Fruit fly (Drosophila melanogaster): ENCODE results near the gene NetA.

NetA gene

dm6 chrX:14633168-14633567 lies 20.6 kb downstream of the NetA start (continued):
- TF ChIP-seq Adf1 (GFP tag; IDR thresholded peaks at IDR 0.05), result no peak
- TF ChIP-seq CG7372 (GFP tag; IDR thresholded peaks at IDR 0.05), result no peak
- TF ChIP-seq slou (GFP tag; optimal IDR thresholded peaks at IDR 0.05), result no peak
- TF ChIP-seq E2f1 (GFP tag; IDR thresholded peaks at IDR 0.05), result no peak
- TF ChIP-seq CG17186 (GFP tag; optimal IDR thresholded peaks at IDR 0.05), result no peak
- no peak for TF ChIP-seq ro (GFP tag; IDR thresholded peaks at IDR 0.05)
- no peak for TF ChIP-seq CG14050 (GFP tag; IDR thresholded peaks at IDR 0.05)
- TF ChIP-seq kni (GFP tag; optimal IDR thresholded peaks at IDR 0.05), result no peak
- no peak for TF ChIP-seq B-H1 (GFP tag; IDR thresholded peaks at IDR 0.05)
- 0 out of 3 replicates have a peak, but pooled peaks have one; percentile 22 for TF ChIP-seq so (GFP tag; IDR thresholded peaks at IDR 0.05)
- TF ChIP-seq mld (GFP tag; IDR thresholded peaks at IDR 0.05; ENCODE audit: partially characterized antibody), result no peak
- TF ChIP-seq CG3065 (GFP tag; optimal IDR thresholded peaks at IDR 0.05), result no peak
- TF ChIP-seq sens-2 (GFP tag; IDR thresholded peaks at IDR 0.05), result peak; percentile 51; the same call in 1 of the 2 replicates
- TF ChIP-seq CG10543 (GFP tag; optimal IDR thresholded peaks at IDR 0.05), result no peak
- peak; percentile 45 for TF ChIP-seq CG17385 (GFP tag; optimal IDR thresholded peaks at IDR 0.05)
- peak; percentile 65 for TF ChIP-seq CG2678 (tag; optimal IDR thresholded peaks at IDR 0.05)
- TF ChIP-seq al (GFP tag; IDR thresholded peaks at IDR 0.05), result no peak
- no peak for TF ChIP-seq grn (GFP tag; optimal IDR thresholded peaks at IDR 0.05)
- no peak for TF ChIP-seq nerfin-2 (GFP tag; IDR thresholded peaks at IDR 0.05; ENCODE audit: partially characterized antibody)
- TF ChIP-seq mirr (GFP tag; optimal IDR thresholded peaks at IDR 0.05), result no peak
- peak; percentile 70 for TF ChIP-seq CG10959 (GFP tag; IDR thresholded peaks at IDR 0.05)
- peak; percentile 61 for TF ChIP-seq CG12391 (tag; optimal IDR thresholded peaks at IDR 0.05)
- TF ChIP-seq CG10267 (tag; optimal IDR thresholded peaks at IDR 0.05), result peak; percentile 54
- TF ChIP-seq CG18011 (GFP tag; optimal IDR thresholded peaks at IDR 0.05), result no peak
- TF ChIP-seq Nf-YA (GFP tag; IDR thresholded peaks at IDR 0.05), result peak; percentile 49; the same call in 1 of the 2 replicates
- TF ChIP-seq cad (GFP tag; optimal IDR thresholded peaks at IDR 0.05), result no peak
- peak; percentile 93 for TF ChIP-seq Ets65A (GFP tag)
- no peak for TF ChIP-seq fd102C (GFP tag; optimal IDR thresholded peaks at IDR 0.05)
- peak; percentile 35 for TF ChIP-seq CG2120 (GFP tag; optimal IDR thresholded peaks at IDR 0.05)
- TF ChIP-seq ato (GFP tag; IDR thresholded peaks at IDR 0.05; ENCODE audit: partially characterized antibody), result no peak
- peak; percentile 3 for TF ChIP-seq CTCF (GFP tag; optimal IDR thresholded peaks at IDR 0.05)
- no peak for TF ChIP-seq unc-4 (GFP tag; IDR thresholded peaks at IDR 0.05; ENCODE audit: partially characterized antibody)
- no peak for TF ChIP-seq CG16779 (GFP tag; IDR thresholded peaks at IDR 0.05)
- TF ChIP-seq wdn (GFP tag; IDR thresholded peaks at IDR 0.05), result no peak
- TF ChIP-seq wor (GFP tag; IDR thresholded peaks at IDR 0.05), result peak; percentile 32; the same call in 1 of the 2 replicates
- TF ChIP-seq croc (GFP tag; conservative IDR thresholded peaks at IDR 0.05), result peak; percentile 54
- TF ChIP-seq CG13287 (GFP tag; IDR thresholded peaks at IDR 0.05; ENCODE audit: partially characterized antibody), result no peak
- TF ChIP-seq HmgD (GFP tag; optimal IDR thresholded peaks at IDR 0.05), result no peak
- peak; percentile 22 for TF ChIP-seq CG3281 (GFP tag; optimal IDR thresholded peaks at IDR 0.05)
- TF ChIP-seq p53 (GFP tag; optimal IDR thresholded peaks at IDR 0.05), result no peak
- TF ChIP-seq Six4 (GFP tag; optimal IDR thresholded peaks at IDR 0.05), result peak; percentile 22
- TF ChIP-seq CG13775 (GFP tag; optimal IDR thresholded peaks at IDR 0.05), result peak; percentile 39
- no peak for TF ChIP-seq CG13624 (GFP tag; optimal IDR thresholded peaks at IDR 0.05)
- peak; percentile 85 for TF ChIP-seq ATbp (GFP tag; optimal IDR thresholded peaks at IDR 0.05)
- TF ChIP-seq Atf3 (GFP tag; optimal IDR thresholded peaks at IDR 0.05), result peak; percentile 46
- no peak for TF ChIP-seq ab (GFP tag; optimal IDR thresholded peaks at IDR 0.05)
- TF ChIP-seq CG34224 (GFP tag; IDR thresholded peaks at IDR 0.05; ENCODE audit: partially characterized antibody), result no peak
- TF ChIP-seq D (optimal IDR thresholded peaks at IDR 0.05), result no peak
- peak; percentile 69 for TF ChIP-seq D (GFP tag; optimal IDR thresholded peaks at IDR 0.05)
- TF ChIP-seq CG11398 (GFP tag; optimal IDR thresholded peaks at IDR 0.05), result peak; percentile 47
- no peak for TF ChIP-seq CG2889 (GFP tag; IDR thresholded peaks at IDR 0.05)
- peak; percentile 63; the same call in 1 of the 3 replicates for TF ChIP-seq CG11456 (GFP tag; IDR thresholded peaks at IDR 0.05)
- no peak for TF ChIP-seq peb (GFP tag; IDR thresholded peaks at IDR 0.05)
